Worm (Caenorhabditis elegans) whole organism, L4/young adult: ENCODE measurements around the gene C35D10.3.

Experiments used
- W03F9.2 ChIP-seq: fragments of 150-350 bp; optimal IDR thresholded peaks from 2 replicates; lab custom pipeline; 2014; ENCODE audit warnings: missing biosample characterization, missing genetic modification characterization
- dao-5 ChIP-seq: sonication (generic microtip); optimal IDR thresholded peaks from 2 replicates; lab custom pipeline; 2016; ENCODE audit warnings: missing genotype, missing genetic modification characterization, moderate library complexity, missing compliant biosample characterization
- him-1 ChIP-seq: sonication (generic microtip); optimal IDR thresholded peaks from 2 replicates; lab custom pipeline; 2016; ENCODE audit warnings: missing genotype, missing genetic modification reagents, missing genetic modification characterization, missing compliant biosample characterization

Gene C35D10.3

ce11 chrIII:4868643-4869042 is at the start of gene C35D10.3, which contains the start of gene msd-4:
Gene C35D10.3, plus strand, starts transcription at chrIII:4868921.
Gene msd-4, minus strand, starts transcription at chrIII:4868743.
- TF ChIP-seq W03F9.2 (tag; lab: Kevin White, UChicago) (no peak), him-1 (no peak), dao-5 (no peak)

- TF ChIP-seq W03F9.2 (tag; lab: Kevin White, UChicago) (no peak), dao-5 (no peak), him-1 (no peak)
Measured at ce11 chrIII:4819843-4820242, 48.9 kb upstream of the C35D10.3 start, which contains the start of gene F26A1.7. Gene F26A1.7, minus strand, starts transcription at chrIII:4819943.

ce11 chrIII:4822140-4822539 is 46.6 kb upstream of the C35D10.3 start, which contains the start of gene F26A1.8:
Gene F26A1.8, minus strand, starts transcription at chrIII:4822240.
- TF ChIP-seq him-1 (no peak), dao-5 (no peak), W03F9.2 (tag; lab: Kevin White, UChicago) (no peak)

ce11 chrIII:4826606-4827005 is 42.1 kb upstream of the C35D10.3 start, which contains the start of gene F26A1.3:
Gene F26A1.3, plus strand, starts transcription at chrIII:4826906.
- TF ChIP-seq dao-5 (no peak), him-1 (no peak), W03F9.2 (tag; lab: Kevin White, UChicago) (no peak)

- no peak for TF ChIP-seq dao-5
- no peak for TF ChIP-seq W03F9.2 (tag; lab: Kevin White, UChicago)
- TF ChIP-seq him-1, result no peak
Measured at ce11 chrIII:4829440-4829839, 39.3 kb upstream of the C35D10.3 start, which contains the start of gene F26A1.9. Gene F26A1.9, minus strand, starts transcription at chrIII:4829540.

- TF ChIP-seq W03F9.2 (tag; lab: Kevin White, UChicago) (no peak), him-1 (no peak), dao-5 (no peak)
Measured at ce11 chrIII:4830207-4830606, 38.5 kb upstream of the C35D10.3 start, which contains the start of gene nspd-9. Gene nspd-9, minus strand, starts transcription at chrIII:4830307.

ce11 chrIII:4837429-4837828 is 31.3 kb upstream of the C35D10.3 start, which contains the start of the genes acbp-7 and F26A1.19:
Gene acbp-7, plus strand, starts transcription at chrIII:4837729.
Gene F26A1.19, plus strand, starts transcription at chrIII:4837731.
- no peak for TF ChIP-seq him-1
- no peak for TF ChIP-seq W03F9.2 (tag; lab: Kevin White, UChicago)
- no peak for TF ChIP-seq dao-5

- TF ChIP-seq him-1, result no peak
- no peak for TF ChIP-seq dao-5
- TF ChIP-seq W03F9.2 (tag; lab: Kevin White, UChicago), result no peak
Measured at ce11 chrIII:4842173-4842572, 26.5 kb upstream of the C35D10.3 start, which contains the start of gene clec-156. Gene clec-156, minus strand, starts transcription at chrIII:4842273.

- TF ChIP-seq dao-5 (no peak), W03F9.2 (tag; lab: Kevin White, UChicago) (no peak), him-1 (no peak)
Measured at ce11 chrIII:4844327-4844726, 24.4 kb upstream of the C35D10.3 start, which contains the start of the genes clec-157 and fkh-5. Gene clec-157, minus strand, starts transcription at chrIII:4844427. Gene fkh-5, plus strand, starts transcription at chrIII:4844662.

- TF ChIP-seq him-1, result no peak
- no peak for TF ChIP-seq W03F9.2 (tag; lab: Kevin White, UChicago)
- TF ChIP-seq dao-5, result no peak
Measured at ce11 chrIII:4849739-4850138, 19.0 kb upstream of the C35D10.3 start, which contains the start of gene nonu-1. Gene nonu-1, minus strand, starts transcription at chrIII:4849907.

ce11 chrIII:4850139-4850538 is 18.6 kb upstream of the C35D10.3 start, which contains the start of gene F26A1.1:
Gene F26A1.1, plus strand, starts transcription at chrIII:4850507.
- TF ChIP-seq him-1, result no peak
- peak; percentile 73 for TF ChIP-seq W03F9.2 (tag; lab: Kevin White, UChicago)

ce11 chrIII:4852025-4852424 is 16.7 kb upstream of the C35D10.3 start, which contains the start of gene ced-4:
Gene ced-4, plus strand, starts transcription at chrIII:4852325.
- TF ChIP-seq W03F9.2 (tag; lab: Kevin White, UChicago), result no peak
- no peak for TF ChIP-seq him-1
- no peak for TF ChIP-seq dao-5

- no peak for TF ChIP-seq W03F9.2 (tag; lab: Kevin White, UChicago)
Measured at ce11 chrIII:4854918-4855317, 13.8 kb upstream of the C35D10.3 start, which contains the start of gene C35D10.8. Gene C35D10.8, plus strand, starts transcription at chrIII:4855218.

ce11 chrIII:4856109-4856508 is 12.6 kb upstream of the C35D10.3 start, which contains the start of gene C35D10.7:
Gene C35D10.7, plus strand, starts transcription at chrIII:4856193.
- TF ChIP-seq W03F9.2 (tag; lab: Kevin White, UChicago) (no peak), him-1 (no peak), dao-5 (no peak)

ce11 chrIII:4856992-4857391 is 11.7 kb upstream of the C35D10.3 start:
- TF ChIP-seq W03F9.2 (tag; lab: Kevin White, UChicago) (no peak), him-1 (no peak)
